Fruit fly (Drosophila melanogaster) whole organism, embryonic: Measurements from ENCODE around the gene Nep7.

Experiments
- Awh ChIP-seq: fragments of 200-800 bp; sonication (Bioruptor generic); IDR thresholded peaks from 2 replicates; pipeline ENCODE4, ENCODE4 v1.3.6; 2022; ENCODE audit warnings: missing biosample characterization, missing genetic modification characterization
- CG10543 ChIP-seq: fragments of 200-800 bp; sonication (Bioruptor generic); optimal IDR thresholded peaks from 3 replicates; lab custom pipeline; 2017; ENCODE audit warnings: missing biosample characterization, mild to moderate bottlenecking, missing genetic modification characterization, moderate library complexity
- CG11085 ChIP-seq: fragments of 200-800 bp; sonication (Bioruptor generic); IDR thresholded peaks from 2 replicates; pipeline ENCODE4 v1.3.6; 2022; ENCODE audit warnings: missing biosample characterization, missing genetic modification characterization
- CG12104 ChIP-seq: fragments of 200-800 bp; sonication (Bioruptor generic); optimal IDR thresholded peaks from 3 replicates; lab custom pipeline; 2016; ENCODE audit warnings: missing biosample characterization, missing genetic modification characterization
- CG12769 ChIP-seq: fragments of 200-800 bp; sonication (Bioruptor generic); optimal IDR thresholded peaks from 2 replicates; lab custom pipeline; 2019; ENCODE audit warnings: missing biosample characterization, mild to moderate bottlenecking, missing genetic modification characterization, moderate library complexity
- CG13775 ChIP-seq: fragments of 200-800 bp; sonication (Bioruptor generic); optimal IDR thresholded peaks from 3 replicates; lab custom pipeline; 2017; ENCODE audit warnings: missing biosample characterization, mild to moderate bottlenecking, missing genetic modification characterization
- CG18599 ChIP-seq: fragments of 200-800 bp; sonication (Bioruptor generic); optimal IDR thresholded peaks from 3 replicates; lab custom pipeline; 2017; ENCODE audit warnings: missing biosample characterization, missing genetic modification characterization, mild to moderate bottlenecking, moderate library complexity, missing genetic modification reagents
- CG31224 ChIP-seq: fragments of 200-800 bp; sonication (Bioruptor generic); IDR thresholded peaks from 2 replicates; pipeline ENCODE4 v1.3.6; 2022; ENCODE audit warnings: missing biosample characterization, missing genetic modification characterization
- CG34224 ChIP-seq: fragments of 200-800 bp; sonication (Bioruptor generic); IDR thresholded peaks from 3 replicates; pipeline ENCODE4 v1.3.6; 2022; ENCODE audit warnings: missing biosample characterization, missing genetic modification characterization; ENCODE audit not compliant: partially characterized antibody
- CG34376 ChIP-seq: fragments of 200-800 bp; sonication (Bioruptor generic); optimal IDR thresholded peaks from 2 replicates; lab custom pipeline; 2018; ENCODE audit warnings: missing biosample characterization, mild to moderate bottlenecking, missing genetic modification characterization
- CG3838 ChIP-seq: fragments of 200-800 bp; sonication (Bioruptor generic); optimal IDR thresholded peaks from 3 replicates; lab custom pipeline; 2016; ENCODE audit warnings: missing biosample characterization, missing genetic modification characterization
- CG6654 ChIP-seq: fragments of 200-800 bp; sonication (Bioruptor generic); optimal IDR thresholded peaks from 2 replicates; lab custom pipeline; 2017; ENCODE audit warnings: missing biosample characterization, mild to moderate bottlenecking, missing genetic modification characterization
- CG6765 ChIP-seq: fragments of 200-800 bp; sonication (Bioruptor generic); optimal IDR thresholded peaks from 3 replicates; lab custom pipeline; 2017; ENCODE audit warnings: missing biosample characterization, mild to moderate bottlenecking, missing genetic modification characterization
- CG6791 ChIP-seq: fragments of 200-800 bp; sonication (Bioruptor generic); IDR thresholded peaks from 3 replicates; pipeline ENCODE4 v1.3.6; 2022; ENCODE audit warnings: missing biosample characterization, missing genetic modification characterization; ENCODE audit not compliant: partially characterized antibody
- CG8388 ChIP-seq: fragments of 200-800 bp; sonication (Bioruptor generic); optimal IDR thresholded peaks from 2 replicates; lab custom pipeline; 2019; ENCODE audit warnings: missing biosample characterization, mild to moderate bottlenecking, missing genetic modification characterization, moderate library complexity
- CG9817 ChIP-seq: fragments of 200-800 bp; sonication (Bioruptor generic); optimal IDR thresholded peaks from 2 replicates; lab custom pipeline; 2018; ENCODE audit warnings: missing biosample characterization, mild to moderate bottlenecking, missing genetic modification characterization, moderate library complexity
- Dip2 ChIP-seq: fragments of 200-800 bp; sonication (Bioruptor generic); IDR thresholded peaks from 2 replicates; pipeline ENCODE4 v1.3.6; 2022; ENCODE audit warnings: missing biosample characterization, missing genetic modification characterization
- Dll ChIP-seq: fragments of 200-800 bp; sonication (Bioruptor generic); IDR thresholded peaks from 4 replicates; pipeline ENCODE4 v1.3.6; 2022; ENCODE audit warnings: missing biosample characterization, missing genetic modification characterization; ENCODE audit not compliant: partially characterized antibody
- Doc2 ChIP-seq: fragments of 200-800 bp; sonication (Bioruptor generic); IDR thresholded peaks from 2 replicates; pipeline ENCODE4 v1.3.6; 2022; ENCODE audit warnings: missing biosample characterization, missing genetic modification characterization
- Dref ChIP-seq: fragments of 200-800 bp; sonication (Bioruptor generic); IDR thresholded peaks from 2 replicates; pipeline ENCODE4 v1.3.6; 2022; ENCODE audit warnings: missing biosample characterization, missing genetic modification characterization
- HHEX ChIP-seq: fragments of 200-800 bp; sonication (Bioruptor generic); optimal IDR thresholded peaks from 3 replicates; lab custom pipeline; 2017; ENCODE audit warnings: missing biosample characterization, mild to moderate bottlenecking, missing genetic modification characterization, missing genetic modification reagents
- Jarid2 ChIP-seq: fragments of 200-800 bp; sonication (Bioruptor generic); optimal IDR thresholded peaks from 3 replicates; lab custom pipeline; 2017; ENCODE audit warnings: mild to moderate bottlenecking, missing biosample characterization, missing genetic modification reagents, missing genetic modification characterization
- Meics ChIP-seq: fragments of 200-800 bp; sonication (Bioruptor generic); optimal IDR thresholded peaks from 2 replicates; lab custom pipeline; 2017; ENCODE audit warnings: missing biosample characterization, mild to moderate bottlenecking, missing genetic modification characterization
- Mes4 ChIP-seq: fragments of 200-800 bp; sonication (Bioruptor generic); optimal IDR thresholded peaks from 2 replicates; lab custom pipeline; 2016; ENCODE audit warnings: missing biosample characterization, missing genetic modification characterization
- NC2α ChIP-seq: fragments of 200-800 bp; sonication (Bioruptor generic); optimal IDR thresholded peaks from 2 replicates; lab custom pipeline; 2016; ENCODE audit warnings: missing biosample characterization, missing genetic modification characterization
- Rfx ChIP-seq: fragments of 200-800 bp; sonication (Bioruptor generic); IDR thresholded peaks from 2 replicates; pipeline ENCODE4 v1.3.6; 2022; ENCODE audit warnings: missing biosample characterization, missing genetic modification characterization
- ci ChIP-seq: fragments of 200-800 bp; sonication (Bioruptor generic); IDR thresholded peaks from 3 replicates; pipeline ENCODE4 v1.3.6; 2022; ENCODE audit warnings: missing biosample characterization, missing genetic modification characterization
- cwo ChIP-seq: fragments of 200-800 bp; sonication (Bioruptor generic); optimal IDR thresholded peaks from 3 replicates; lab custom pipeline; 2017; ENCODE audit warnings: missing biosample characterization, missing genetic modification characterization, mild to moderate bottlenecking, moderate library complexity, missing genetic modification reagents
- dpn ChIP-seq, 2 experiments: fragments of 200-800 bp; sonication (Bioruptor generic); optimal IDR thresholded peaks; 3 replicates each; lab custom pipeline; 2016; ENCODE audit warnings: missing biosample characterization in 2 of 2, missing genetic modification characterization in 2 of 2
- gce ChIP-seq: fragments of 200-800 bp; sonication (Bioruptor generic); IDR thresholded peaks from 3 replicates; pipeline ENCODE4 v1.3.6; 2022; ENCODE audit warnings: missing biosample characterization, missing genetic modification characterization
- gro ChIP-seq: fragments of 200-800 bp; sonication (Bioruptor generic); optimal IDR thresholded peaks from 2 replicates; lab custom pipeline; 2016; ENCODE audit warnings: missing biosample characterization, missing genetic modification characterization
- kah ChIP-seq: fragments of 200-800 bp; sonication (Bioruptor generic); optimal IDR thresholded peaks from 2 replicates; lab custom pipeline; 2018; ENCODE audit warnings: missing biosample characterization, mild to moderate bottlenecking, missing genetic modification characterization
- knrl ChIP-seq: fragments of 200-800 bp; sonication (Bioruptor generic); IDR thresholded peaks from 3 replicates; pipeline ENCODE4 v1.3.6; 2022; ENCODE audit warnings: missing biosample characterization, missing genetic modification characterization; ENCODE audit not compliant: partially characterized antibody
- lab ChIP-seq: fragments of 200-800 bp; sonication (Bioruptor generic); optimal IDR thresholded peaks from 3 replicates; lab custom pipeline; 2017; ENCODE audit warnings: missing biosample characterization, missing genetic modification characterization, mild to moderate bottlenecking, moderate library complexity, missing genetic modification reagents
- nom ChIP-seq: fragments of 200-800 bp; sonication (Bioruptor generic); optimal IDR thresholded peaks from 2 replicates; lab custom pipeline; 2017; ENCODE audit warnings: missing biosample characterization, missing genetic modification characterization, mild to moderate bottlenecking, moderate library complexity, missing genetic modification reagents
- peb ChIP-seq: fragments of 200-800 bp; sonication (Bioruptor generic); IDR thresholded peaks from 2 replicates; pipeline ENCODE4 v1.3.6; 2022; ENCODE audit warnings: missing biosample characterization, missing genetic modification characterization
- prd ChIP-seq, 3 experiments: fragments of >200 bp in 2 of 3; fragments of 200-800 bp in 1 of 3; sonication (Bioruptor generic) in 1 of 3; optimal IDR thresholded peaks in 2 of 3; IDR thresholded peaks in 1 of 3; 2 replicates in 2 of 3; 3 replicates in 1 of 3; pipeline versions ENCODE4 v1.3.6 to Lab custom; 2017 to 2022; ENCODE audit warnings: missing biosample characterization in 1 of 3, missing genetic modification characterization in 1 of 3
- ranshi ChIP-seq: fragments of 200-800 bp; sonication (Bioruptor generic); IDR thresholded peaks from 2 replicates; pipeline ENCODE4 v1.3.6; 2022; ENCODE audit warnings: missing biosample characterization, missing genetic modification characterization
- sens ChIP-seq: fragments of 200-800 bp; sonication (Bioruptor generic); peaks from one replicate; lab custom pipeline; 2016; ENCODE audit warnings: missing biosample characterization, missing genetic modification characterization
- sqz ChIP-seq: fragments of 200-800 bp; sonication (Bioruptor generic); optimal IDR thresholded peaks from 3 replicates; lab custom pipeline; 2018; ENCODE audit warnings: missing biosample characterization, mild to moderate bottlenecking, missing genetic modification characterization
- sug ChIP-seq: fragments of 200-800 bp; optimal IDR thresholded peaks from 2 replicates; lab custom pipeline; 2019; ENCODE audit warnings: missing biosample characterization, mild to moderate bottlenecking, missing genetic modification characterization, moderate library complexity
- unc-4 ChIP-seq: fragments of 200-800 bp; sonication (Bioruptor generic); IDR thresholded peaks from 2 replicates; pipeline ENCODE4 v1.3.6; 2022; ENCODE audit warnings: missing biosample characterization, missing genetic modification characterization; ENCODE audit not compliant: partially characterized antibody
- unpg ChIP-seq: fragments of 200-800 bp; sonication (Bioruptor generic); optimal IDR thresholded peaks from 3 replicates; lab custom pipeline; 2018; ENCODE audit warnings: missing biosample characterization, mild to moderate bottlenecking, missing genetic modification characterization, moderate library complexity
- zen ChIP-seq: fragments of 200-800 bp; sonication (Bioruptor generic); optimal IDR thresholded peaks from 3 replicates; lab custom pipeline; 2018; ENCODE audit warnings: missing biosample characterization, mild to moderate bottlenecking, missing genetic modification characterization, moderate library complexity

Nep7 gene

DNA sequence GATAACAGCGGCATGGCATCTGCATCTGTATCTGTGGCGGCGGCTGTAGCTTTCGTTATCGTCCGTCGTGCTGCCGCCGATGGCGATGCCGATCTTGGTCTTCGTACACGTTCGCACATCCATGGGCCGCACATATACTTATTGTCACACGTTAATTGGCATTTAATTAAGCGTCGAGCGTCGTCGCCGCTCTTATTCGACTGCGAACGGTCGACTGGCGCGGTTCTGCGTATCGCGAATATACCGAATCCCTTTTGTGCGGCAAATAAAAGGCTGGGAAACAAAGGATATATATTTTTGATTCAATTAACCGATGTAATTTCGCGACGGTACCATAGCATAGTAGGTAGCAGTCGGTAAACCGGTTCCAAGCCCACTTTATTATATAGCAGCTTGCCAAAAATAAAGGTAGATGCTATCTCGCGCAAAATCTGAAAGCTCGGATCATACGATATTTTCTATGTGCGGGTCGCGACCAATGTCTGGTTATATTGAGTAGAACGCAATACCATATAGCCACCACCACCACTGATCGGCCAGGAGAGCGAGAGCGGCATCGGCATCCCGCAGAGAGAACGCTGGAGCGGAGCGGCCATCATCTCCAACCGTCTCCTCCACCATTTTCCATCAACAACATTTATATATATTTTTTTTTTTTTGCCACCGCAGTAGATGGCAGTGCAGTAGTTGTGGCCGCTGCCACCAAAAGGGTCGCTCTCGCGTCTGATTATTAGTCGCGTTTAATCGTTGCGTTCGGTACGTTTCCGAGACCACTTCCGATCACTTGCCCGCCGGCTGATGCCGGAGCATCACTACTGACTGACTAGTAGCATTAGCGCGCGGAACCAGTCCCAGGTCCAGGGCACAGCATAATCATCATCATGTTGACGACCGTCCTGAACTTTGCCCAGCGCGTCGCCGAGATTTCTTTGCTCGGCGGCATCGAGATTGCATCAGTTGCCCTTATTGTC lies 29.4 kb upstream of the Nep7 start, which contains the start of gene mino (continued):
- TF ChIP-seq CG12769 (tag; lab: Kevin White, UChicago) (peak; percentile 23), CG34376 (GFP tag; lab: Kevin White, UChicago) (peak; percentile 80), Dip2 (GFP tag; lab: Robert Waterston, UW) (no peak), NC2α (GFP tag; lab: Kevin White, UChicago) (no peak), Rfx (GFP tag; lab: Robert Waterston, UW) (0 out of 2 replicates have a peak, but pooled peaks have one; percentile 4), ci (0 out of 3 replicates have a peak, but pooled peaks have one; percentile 15), CG3838 (GFP tag; lab: Kevin White, UChicago) (no peak), Dll (GFP tag; lab: Robert Waterston, UW) (0 out of 4 replicates have a peak, but pooled peaks have one; percentile 10), Jarid2 (GFP tag; lab: Kevin White, UChicago) (peak; percentile 17), Dref (GFP tag; lab: Robert Waterston, UW) (no peak), CG18599 (GFP tag; lab: Kevin White, UChicago) (peak; percentile 7), Doc2 (GFP tag; lab: Robert Waterston, UW) (no peak), unpg (GFP tag; lab: Kevin White, UChicago) (no peak), sens (GFP tag; lab: Kevin White, UChicago) (peak; percentile 45), CG8388 (GFP tag; lab: Kevin White, UChicago) (no peak), zen (tag; lab: Kevin White, UChicago) (peak; percentile 44), sqz (GFP tag; lab: Kevin White, UChicago) (peak; percentile 22), kah (GFP tag; lab: Kevin White, UChicago) (peak; percentile 7), CG10543 (GFP tag; lab: Kevin White, UChicago) (peak; percentile 83), nom (GFP tag; lab: Kevin White, UChicago) (peak; percentile 94), knrl (GFP tag; lab: Robert Waterston, UW) (0 out of 3 replicates have a peak, but pooled peaks have one; percentile 11), Meics (GFP tag; lab: Kevin White, UChicago) (peak; percentile 24), CG6654 (GFP tag; lab: Kevin White, UChicago) (no peak), CG31224 (GFP tag; lab: Robert Waterston, UW) (no peak), gro (GFP tag; lab: Kevin White, UChicago) (peak; percentile 11), CG6765 (GFP tag; lab: Kevin White, UChicago) (peak; percentile 38), lab (peak; percentile 21), unc-4 (no peak), CG12104 (GFP tag; lab: Kevin White, UChicago) (no peak), Mes4 (GFP tag; lab: Kevin White, UChicago) (no peak), ranshi (GFP tag; lab: Robert Waterston, UW) (no peak), CG6791 (GFP tag; lab: Robert Waterston, UW) (no peak), dpn (GFP tag; optimal IDR thresholded peaks at IDR 0.05; lab: Kevin White, UChicago) (no peak), sug (peak; percentile 70), CG9817 (no peak), cwo (peak; percentile 20), prd (optimal IDR thresholded peaks at IDR 0.05; lab: Kevin White, UChicago) (no peak), prd (GFP tag; IDR thresholded peaks at IDR 0.05; lab: Robert Waterston, UW) (no peak), peb (GFP tag; lab: Robert Waterston, UW) (no peak), HHEX (peak; percentile 16), Awh (GFP tag; lab: Robert Waterston, UW) (no peak), CG34224 (GFP tag; lab: Robert Waterston, UW) (0 out of 3 replicates have a peak, but pooled peaks have one; percentile 16), gce (GFP tag; lab: Robert Waterston, UW) (no peak), CG11085 (GFP tag; lab: Robert Waterston, UW) (0 out of 2 replicates have a peak, but pooled peaks have one; percentile 9), CG13775 (peak; percentile 20)
